Worm (Caenorhabditis elegans) whole organism, L3 larva: ENCODE data around the gene hpo-19.

Experiments
- ceh-16 ChIP-seq: sonication (generic microtip); optimal IDR thresholded peaks from 2 replicates; lab custom pipeline; 2017; ENCODE audit warnings: missing biosample characterization, missing genetic modification characterization
- ceh-82 ChIP-seq: fragments of 150-350 bp; optimal IDR thresholded peaks from 2 replicates; lab custom pipeline; 2014; ENCODE audit warnings: missing biosample characterization, missing genetic modification characterization
- daf-12 ChIP-seq: fragments of 150-350 bp; optimal IDR thresholded peaks from 2 replicates; lab custom pipeline; 2014; ENCODE audit warnings: missing biosample characterization, missing genetic modification reagents, missing genetic modification characterization
- elt-3 ChIP-seq, 3 experiments: fragments of 150-350 bp in 1 of 3; sonication (generic microtip) in 2 of 3; optimal IDR thresholded peaks; 2 replicates in 2 of 3; 4 replicates in 1 of 3; lab custom pipeline; 2014 to 2017; ENCODE audit warnings: missing biosample characterization in 3 of 3, missing genetic modification characterization in 3 of 3
- eor-1 ChIP-seq, 2 experiments: fragments of 150-350 bp; optimal IDR thresholded peaks; 2 replicates each; lab custom pipeline; 2014 to 2018; ENCODE audit warnings: missing biosample characterization in 2 of 2, missing genetic modification characterization in 2 of 2
- fkh-10 ChIP-seq: sonication (generic microtip); optimal IDR thresholded peaks from 2 replicates; lab custom pipeline; 2017; ENCODE audit warnings: missing biosample characterization, missing genetic modification reagents, missing genetic modification characterization
- fkh-2 ChIP-seq: fragments of 150-350 bp; optimal IDR thresholded peaks from 2 replicates; lab custom pipeline; 2014; ENCODE audit warnings: missing biosample characterization, missing genetic modification reagents, missing genetic modification characterization
- fos-1 ChIP-seq: fragments of 150-350 bp; optimal IDR thresholded peaks from 2 replicates; lab custom pipeline; 2014; ENCODE audit warnings: missing biosample characterization, missing genetic modification characterization
- nhr-12 ChIP-seq: fragments of 150-350 bp; optimal IDR thresholded peaks from 2 replicates; lab custom pipeline; 2014; ENCODE audit warnings: missing biosample characterization, missing genetic modification characterization
- nhr-237 ChIP-seq: fragments of 150-350 bp; optimal IDR thresholded peaks from 2 replicates; lab custom pipeline; 2014; ENCODE audit warnings: missing biosample characterization, missing genetic modification characterization
- skn-1 ChIP-seq: fragments of 150-350 bp; optimal IDR thresholded peaks from 2 replicates; lab custom pipeline; 2014; ENCODE audit warnings: missing biosample characterization, missing genetic modification characterization
- unc-39 ChIP-seq: sonication (generic microtip); optimal IDR thresholded peaks from 4 replicates; lab custom pipeline; 2017; ENCODE audit warnings: missing biosample characterization, missing genetic modification characterization
- unc-62 ChIP-seq: fragments of 150-350 bp; sonication (generic microtip); optimal IDR thresholded peaks from 4 replicates; lab custom pipeline; 2014; ENCODE audit warnings: missing biosample characterization, missing genetic modification reagents, missing genetic modification characterization

ce11 chrV:6399831-6400230 lies 36.6 kb upstream of the hpo-19 start, which contains the start of gene gfi-1:
- TF ChIP-seq elt-3 (tag; optimal IDR thresholded peaks at IDR 0.05; lab: Kevin White, UChicago) (no peak), daf-12 (tag; lab: Kevin White, UChicago) (no peak), skn-1 (no peak), ceh-82 (tag; lab: Kevin White, UChicago) (no peak), eor-1 (tag; optimal IDR thresholded peaks at IDR 0.05; lab: Kevin White, UChicago) (no peak), nhr-12 (tag; lab: Kevin White, UChicago) (no peak), fkh-2 (no peak), nhr-237 (tag; lab: Kevin White, UChicago) (no peak), fos-1 (tag; lab: Kevin White, UChicago) (no peak), unc-39 (no peak), fkh-10 (GFP tag; lab: Kevin White, UChicago) (no peak), unc-62 (no peak), ceh-16 (tag; lab: Kevin White, UChicago) (no peak)
